Fruit fly (Drosophila melanogaster): ENCODE data around the gene CG42762.

The CG42762 gene

DNA sequence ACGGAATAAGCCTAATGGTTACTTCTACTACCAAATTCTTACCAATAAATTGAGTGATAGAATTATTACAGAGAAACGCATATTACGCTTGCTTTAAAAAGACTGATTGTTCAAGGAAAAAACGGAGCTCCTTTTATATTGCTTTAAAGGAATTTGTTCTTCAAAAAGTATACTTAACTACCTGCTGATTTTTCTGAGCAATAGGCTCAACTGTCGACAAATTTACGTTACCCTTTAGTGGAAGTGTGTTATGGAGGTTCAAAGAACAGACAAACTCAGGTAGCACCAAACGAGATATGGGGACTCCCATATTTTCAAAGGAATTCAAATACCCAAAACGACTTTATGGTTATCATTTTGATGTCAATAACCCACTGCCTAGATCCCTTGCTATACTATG, at the start of gene CG42762:
Gene CG42762 (minus strand): TSS at position 101 of the 400 bp plus-strand sequence.
- TF ChIP-seq CG8632 (GFP tag; optimal IDR thresholded peaks at IDR 0.05) (no peak), fd85E (GFP tag; optimal IDR thresholded peaks at IDR 0.05) (no peak), CG6276 (GFP tag; optimal IDR thresholded peaks at IDR 0.05) (no peak), eg (GFP tag; IDR thresholded peaks at IDR 0.05) (no peak), Met (GFP tag; optimal IDR thresholded peaks at IDR 0.05) (no peak), CG9139 (GFP tag; optimal IDR thresholded peaks at IDR 0.05) (no peak), CG10631 (GFP tag; optimal IDR thresholded peaks at IDR 0.05) (no peak), CG8119 (GFP tag; IDR thresholded peaks at IDR 0.05) (no peak), Eip75B (GFP tag; optimal IDR thresholded peaks at IDR 0.05) (no peak)

DNA sequence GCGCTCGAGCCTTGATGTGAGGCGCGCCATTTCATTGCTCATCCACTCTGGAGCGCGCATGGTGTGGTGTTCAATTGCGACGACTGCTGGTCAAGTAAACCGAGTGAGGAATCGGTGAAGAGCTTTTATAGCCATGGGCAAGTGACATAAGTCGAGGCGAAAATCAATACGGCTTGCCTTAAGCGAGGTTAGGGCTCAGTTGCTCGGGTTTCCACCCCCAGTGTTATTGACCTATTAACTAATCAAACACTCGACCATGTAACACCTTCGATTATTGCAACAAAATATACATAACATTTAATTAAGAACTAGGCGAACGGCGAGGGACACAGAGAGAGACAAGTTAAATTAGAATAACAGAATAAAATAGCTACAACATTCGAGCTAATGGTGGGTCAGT, 46.8 kb upstream of the CG42762 start, which contains the start of gene CG34134:
Gene CG34134 (minus strand): TSS at position 101 of the 400 bp plus-strand sequence.
- no peak for TF ChIP-seq CG8319 (GFP tag; optimal IDR thresholded peaks at IDR 0.05)
- no peak for TF ChIP-seq achi (GFP tag; optimal IDR thresholded peaks at IDR 0.05)
- no peak for TF ChIP-seq CG6792 (GFP tag; optimal IDR thresholded peaks at IDR 0.05)

DNA sequence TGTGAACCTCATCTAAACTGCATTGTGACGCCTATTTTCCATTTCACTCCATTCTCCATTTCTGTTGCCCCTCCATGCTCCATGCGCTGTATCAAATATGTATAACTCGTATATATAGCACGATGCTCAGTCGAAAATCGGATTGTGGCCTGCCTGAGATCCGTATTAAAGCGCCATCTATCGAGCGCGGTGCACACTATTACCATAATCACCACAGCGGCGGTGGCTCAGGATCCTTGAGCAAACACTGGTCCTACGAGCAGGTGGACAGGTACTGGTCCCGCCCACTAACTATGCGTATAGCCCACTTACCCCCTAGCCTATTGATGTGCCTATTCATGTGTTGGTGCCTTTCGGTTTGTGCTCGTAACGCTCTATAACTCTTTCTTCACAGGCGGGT, 41.2 kb upstream of the CG42762 start:
- TF ChIP-seq CG32006 (GFP tag; optimal IDR thresholded peaks at IDR 0.05) (no peak), CG4318 (GFP tag; optimal IDR thresholded peaks at IDR 0.05) (no peak), CG8319 (GFP tag; optimal IDR thresholded peaks at IDR 0.05) (no peak), CG3919 (GFP tag; optimal IDR thresholded peaks at IDR 0.05) (no peak), fd59A (GFP tag; optimal IDR thresholded peaks at IDR 0.05) (no peak), pdm3 (GFP tag; optimal IDR thresholded peaks at IDR 0.05) (no peak), Gug (GFP tag; IDR thresholded peaks at IDR 0.05) (no peak), salr (GFP tag; optimal IDR thresholded peaks at IDR 0.05) (no peak), CG6792 (GFP tag; optimal IDR thresholded peaks at IDR 0.05) (no peak), CG11294 (GFP tag; IDR thresholded peaks at IDR 0.05) (no peak), CG8119 (GFP tag; IDR thresholded peaks at IDR 0.05) (no peak), CG7368 (GFP tag; optimal IDR thresholded peaks at IDR 0.05) (no peak), eg (GFP tag; IDR thresholded peaks at IDR 0.05) (no peak), CG16779 (tag; optimal IDR thresholded peaks at IDR 0.05) (no peak), CG6854 (GFP tag; optimal IDR thresholded peaks at IDR 0.05) (no peak), ss (GFP tag; optimal IDR thresholded peaks at IDR 0.05) (no peak), CG11762 (GFP tag; optimal IDR thresholded peaks at IDR 0.05; ENCODE audit: insufficient read depth) (no peak)

DNA sequence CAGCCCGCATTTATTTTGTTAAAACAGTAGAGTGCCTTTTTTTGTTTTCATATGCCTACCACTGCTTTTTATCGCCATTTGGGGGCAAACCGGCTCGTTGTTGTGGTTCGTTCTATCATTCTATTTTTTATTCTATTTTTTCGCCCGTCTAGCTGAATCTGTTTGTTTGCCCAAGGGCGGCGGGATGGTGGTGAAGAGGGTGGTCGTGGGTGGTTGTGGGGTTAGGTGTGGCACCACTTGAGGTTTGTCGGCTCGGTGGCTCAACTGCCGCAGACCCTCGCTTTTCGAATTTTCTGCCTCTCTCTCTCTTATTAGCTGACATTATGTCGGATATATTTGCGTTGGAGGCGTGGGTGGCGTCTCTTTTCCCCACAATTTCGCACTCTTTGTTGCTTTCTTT, 27.7 kb upstream of the CG42762 start:
- peak; percentile 23; the same call in 1 of the 2 replicates for TF ChIP-seq CG15336 (GFP tag; IDR thresholded peaks at IDR 0.05)
- no peak for TF ChIP-seq dac (GFP tag; optimal IDR thresholded peaks at IDR 0.05)
- TF ChIP-seq CG6163 (GFP tag; IDR thresholded peaks at IDR 0.05) = 0 out of 3 replicates have a peak, but pooled peaks have one; percentile 44
- TF ChIP-seq Sox14 (GFP tag; optimal IDR thresholded peaks at IDR 0.05) = peak; percentile 24
- no peak for TF ChIP-seq Gug (GFP tag; IDR thresholded peaks at IDR 0.05)
- no peak for TF ChIP-seq CG11902 (GFP tag; optimal IDR thresholded peaks at IDR 0.05)
- no peak for TF ChIP-seq Smox (GFP tag; optimal IDR thresholded peaks at IDR 0.05)
- no peak for TF ChIP-seq CG6276 (GFP tag; optimal IDR thresholded peaks at IDR 0.05)
- TF ChIP-seq fkh (GFP tag; optimal IDR thresholded peaks at IDR 0.05) = no peak
- no peak for TF ChIP-seq Hr4 (GFP tag; optimal IDR thresholded peaks at IDR 0.05)

DNA sequence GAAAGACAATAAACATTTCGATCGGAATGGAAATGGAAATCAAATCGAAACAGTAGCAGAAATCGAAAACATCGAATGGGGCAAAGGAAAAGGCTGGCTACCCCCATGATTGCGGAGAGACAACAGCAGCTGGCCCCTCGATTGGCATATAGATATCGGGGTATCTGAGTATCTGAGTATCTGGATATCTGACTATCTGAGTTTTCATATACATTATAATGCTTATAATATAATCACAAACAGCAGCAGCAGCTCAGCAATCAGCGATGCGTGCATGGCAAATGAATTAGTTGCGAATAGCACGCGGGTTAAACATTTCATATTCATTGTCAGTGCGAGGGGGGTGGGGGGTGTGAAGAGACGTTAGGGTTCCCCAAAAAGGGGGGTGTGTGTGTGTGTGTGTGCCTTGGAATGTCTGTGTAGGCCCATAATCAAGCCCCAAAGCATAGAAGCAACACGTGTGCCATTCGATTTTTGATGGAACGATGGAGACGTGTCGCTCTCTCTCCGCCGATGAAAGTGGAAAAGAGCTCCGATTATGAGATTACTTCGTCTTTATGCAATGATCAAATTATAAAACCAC, 26.8 kb upstream of the CG42762 start:
- TF ChIP-seq CG32006 (GFP tag; optimal IDR thresholded peaks at IDR 0.05) (no peak), CG6854 (GFP tag; optimal IDR thresholded peaks at IDR 0.05) (no peak), fd59A (GFP tag; optimal IDR thresholded peaks at IDR 0.05) (no peak), Eip78C (GFP tag) (no peak), Gug (GFP tag; IDR thresholded peaks at IDR 0.05) (no peak), CG8632 (GFP tag; optimal IDR thresholded peaks at IDR 0.05) (no peak), topi (GFP tag; optimal IDR thresholded peaks at IDR 0.05) (no peak), Hr38 (GFP tag; optimal IDR thresholded peaks at IDR 0.05) (no peak), Met (GFP tag; optimal IDR thresholded peaks at IDR 0.05) (no peak), dsx (GFP tag; optimal IDR thresholded peaks at IDR 0.05; ENCODE audit: poor library complexity, severe bottlenecking) (no peak), achi (GFP tag; optimal IDR thresholded peaks at IDR 0.05) (no peak), Hr4 (GFP tag; optimal IDR thresholded peaks at IDR 0.05) (no peak), vri (GFP tag; optimal IDR thresholded peaks at IDR 0.05) (no peak), lz (GFP tag; optimal IDR thresholded peaks at IDR 0.05) (no peak), dac (GFP tag; optimal IDR thresholded peaks at IDR 0.05) (no peak), eg (GFP tag; IDR thresholded peaks at IDR 0.05) (no peak), CG6792 (GFP tag; optimal IDR thresholded peaks at IDR 0.05) (no peak), Sox15 (GFP tag; optimal IDR thresholded peaks at IDR 0.05) (no peak), CG8119 (GFP tag; IDR thresholded peaks at IDR 0.05) (no peak), Eip75B (GFP tag; optimal IDR thresholded peaks at IDR 0.05) (no peak)
